Worm (Caenorhabditis elegans) whole organism, L2 larva: ENCODE results near the gene C52E2.3.

Experiments used
- dmd-4 ChIP-seq: sonication (generic microtip); optimal IDR thresholded peaks from 2 replicates; lab custom pipeline; 2017; ENCODE audit warnings: missing biosample characterization, missing genetic modification characterization
- lin-13 ChIP-seq: fragments of 150-350 bp; optimal IDR thresholded peaks from 2 replicates; lab custom pipeline; 2014; ENCODE audit warnings: missing biosample characterization, missing genetic modification reagents, missing genetic modification characterization
- nhr-10 ChIP-seq: sonication (generic microtip); optimal IDR thresholded peaks from 2 replicates; lab custom pipeline; 2017; ENCODE audit warnings: missing biosample characterization, missing genetic modification characterization

DNA sequence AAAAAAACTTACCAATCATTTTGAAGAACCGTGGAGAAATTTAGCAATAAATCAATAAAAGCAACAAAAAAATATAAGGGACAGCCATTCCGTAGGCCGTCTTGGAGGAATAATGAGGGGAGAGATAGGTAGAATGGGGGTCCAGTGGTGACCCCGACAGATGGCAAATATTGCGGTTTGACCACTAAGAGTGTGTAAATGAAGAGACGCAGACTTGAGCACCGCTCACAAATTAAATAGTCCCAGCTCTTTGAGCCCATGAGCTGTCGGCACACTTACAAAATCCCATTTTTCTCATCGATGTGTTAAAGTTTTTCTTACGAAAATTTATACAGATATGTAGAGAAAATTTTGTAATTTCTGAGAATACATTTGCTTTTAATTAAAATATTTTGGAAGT is 30.3 kb upstream of the C52E2.3 start, which contains the start of gene fbxa-3:
- TF ChIP-seq dmd-4 (no peak), nhr-10 (tag; lab: Kevin White, UChicago) (no peak), lin-13 (GFP tag; lab: Kevin White, UChicago) (no peak)
